Worm (Caenorhabditis elegans): Measurements from ENCODE around the gene comt-4.
"Not testable (repeated sequence)": the region's sequence is repeated elsewhere in the genome, so short reads cannot be mapped to it uniquely, and the experiment has no call there.

The comt-4 gene

ce11 chrV:2050136-2050535, at the start of gene comt-4:
comt-4 (minus strand) TSS chrV:2050185.
- TF ChIP-seq W03F9.2 (tag; optimal IDR thresholded peaks at IDR 0.05) (no peak), him-1 (tag; optimal IDR thresholded peaks at IDR 0.05) (no peak), dao-5 (tag; optimal IDR thresholded peaks at IDR 0.05) (no peak)

- TF ChIP-seq W03F9.2 (tag; optimal IDR thresholded peaks at IDR 0.05): no peak
- TF ChIP-seq dao-5 (tag; optimal IDR thresholded peaks at IDR 0.05): no peak
- no peak for TF ChIP-seq him-1 (tag; optimal IDR thresholded peaks at IDR 0.05)
Observed at ce11 chrV:2099040-2099439, 49.1 kb upstream of the comt-4 start, which contains the start of gene F36F12.7. F36F12.7 (plus strand) TSS chrV:2099340.

ce11 chrV:2097653-2098052, 47.7 kb upstream of the comt-4 start, which contains the start of gene clec-208:
clec-208 (plus strand) TSS chrV:2097953.
- TF ChIP-seq him-1 (tag; optimal IDR thresholded peaks at IDR 0.05) (no peak), dao-5 (tag; optimal IDR thresholded peaks at IDR 0.05) (no peak), W03F9.2 (tag; optimal IDR thresholded peaks at IDR 0.05) (no peak)

- no peak for TF ChIP-seq dao-5 (tag; optimal IDR thresholded peaks at IDR 0.05)
- TF ChIP-seq him-1 (tag; optimal IDR thresholded peaks at IDR 0.05): no peak
- no peak for TF ChIP-seq W03F9.2 (tag; optimal IDR thresholded peaks at IDR 0.05)
Observed at ce11 chrV:2095772-2096171, 45.8 kb upstream of the comt-4 start, which contains the start of gene clec-207. clec-207 (plus strand) TSS chrV:2096072.

- no peak for TF ChIP-seq dao-5 (tag; optimal IDR thresholded peaks at IDR 0.05)
- TF ChIP-seq him-1 (tag; optimal IDR thresholded peaks at IDR 0.05): no peak
- no peak for TF ChIP-seq W03F9.2 (tag; optimal IDR thresholded peaks at IDR 0.05)
Observed at ce11 chrV:2095204-2095603, 45.2 kb upstream of the comt-4 start, which contains the start of gene F36F12.2. F36F12.2 (minus strand) TSS chrV:2095304.

- TF ChIP-seq W03F9.2, him-1, dao-5 (tag; optimal IDR thresholded peaks at IDR 0.05): not testable (repeated sequence)
Observed at ce11 chrV:2090321-2090720, 40.3 kb upstream of the comt-4 start, which contains the start of gene ztf-28. ztf-28 (plus strand) TSS chrV:2090669.

ce11 chrV:2085745-2086267, 35.8 kb upstream of the comt-4 start, which contains the start of gene F36F12.3:
F36F12.3 (plus strand) TSS chrV:2085795.
- not testable (repeated sequence) for TF ChIP-seq W03F9.2, dao-5, him-1 (tag; optimal IDR thresholded peaks at IDR 0.05)

ce11 chrV:2083869-2084268, 33.9 kb upstream of the comt-4 start:
- TF ChIP-seq dao-5 (tag; optimal IDR thresholded peaks at IDR 0.05) (no peak), W03F9.2 (tag; optimal IDR thresholded peaks at IDR 0.05) (no peak), him-1 (tag; optimal IDR thresholded peaks at IDR 0.05) (no peak)

ce11 chrV:2081894-2082293, 31.9 kb upstream of the comt-4 start:
- TF ChIP-seq him-1 (tag; optimal IDR thresholded peaks at IDR 0.05) (no peak), dao-5 (tag; optimal IDR thresholded peaks at IDR 0.05) (no peak), W03F9.2 (tag; optimal IDR thresholded peaks at IDR 0.05) (no peak)

ce11 chrV:2081269-2081668, 31.3 kb upstream of the comt-4 start:
- TF ChIP-seq dao-5 (tag; optimal IDR thresholded peaks at IDR 0.05): no peak
- TF ChIP-seq him-1 (tag; optimal IDR thresholded peaks at IDR 0.05): no peak
- TF ChIP-seq W03F9.2 (tag; optimal IDR thresholded peaks at IDR 0.05): no peak

- TF ChIP-seq dao-5 (tag; optimal IDR thresholded peaks at IDR 0.05) (no peak), W03F9.2 (tag; optimal IDR thresholded peaks at IDR 0.05) (no peak), him-1 (tag; optimal IDR thresholded peaks at IDR 0.05) (no peak)
Observed at ce11 chrV:2076043-2076442, 26.1 kb upstream of the comt-4 start.

ce11 chrV:2072807-2073206, 22.8 kb upstream of the comt-4 start, which contains the start of gene Y40B10A.9:
Y40B10A.9 (minus strand) TSS chrV:2072907.
- no peak for TF ChIP-seq him-1 (tag; optimal IDR thresholded peaks at IDR 0.05)
- no peak for TF ChIP-seq W03F9.2 (tag; optimal IDR thresholded peaks at IDR 0.05)
- TF ChIP-seq dao-5 (tag; optimal IDR thresholded peaks at IDR 0.05): no peak

- TF ChIP-seq W03F9.2 (tag; optimal IDR thresholded peaks at IDR 0.05): no peak
- no peak for TF ChIP-seq him-1 (tag; optimal IDR thresholded peaks at IDR 0.05)
- no peak for TF ChIP-seq dao-5 (tag; optimal IDR thresholded peaks at IDR 0.05)
Observed at ce11 chrV:2068728-2069443, 18.9 kb upstream of the comt-4 start.

- no peak for TF ChIP-seq him-1 (tag; optimal IDR thresholded peaks at IDR 0.05)
- TF ChIP-seq W03F9.2 (tag; optimal IDR thresholded peaks at IDR 0.05): no peak
- TF ChIP-seq dao-5 (tag; optimal IDR thresholded peaks at IDR 0.05): no peak
Observed at ce11 chrV:2067985-2068499, 18.1 kb upstream of the comt-4 start, which contains the start of gene lbp-9. lbp-9 (plus strand) TSS chrV:2068449.
